Fruit fly (Drosophila melanogaster): Measurements from ENCODE around the gene mbf1.

mbf1 gene

dm6 chr3L:16612152-16612551, 37.9 kb downstream of the mbf1 start, which contains the start of gene CG4101 (continued):
- TF ChIP-seq cato (GFP tag; optimal IDR thresholded peaks at IDR 0.05; ENCODE audit: borderline replicate concordance) (peak; percentile 35), CG12744 (GFP tag; optimal IDR thresholded peaks at IDR 0.05) (peak; percentile 72), Bgb (GFP tag; IDR thresholded peaks at IDR 0.05; ENCODE audit: partially characterized antibody) (peak; percentile 51; the same call in 1 of the 2 replicates), z (GFP tag; IDR thresholded peaks at IDR 0.05) (no peak), Scr (GFP tag; IDR thresholded peaks at IDR 0.05; ENCODE audit: partially characterized antibody) (peak; percentile 87), Usf (GFP tag; optimal IDR thresholded peaks at IDR 0.05) (no peak), dm (GFP tag; optimal IDR thresholded peaks at IDR 0.05) (peak; percentile 27), oc (tag; optimal IDR thresholded peaks at IDR 0.05) (peak; percentile 44), CG3065 (GFP tag; optimal IDR thresholded peaks at IDR 0.05) (peak; percentile 57), Lpt (GFP tag; optimal IDR thresholded peaks at IDR 0.05) (no peak), h (optimal IDR thresholded peaks at IDR 0.05) (no peak), NK7.1 (GFP tag; optimal IDR thresholded peaks at IDR 0.05) (peak; percentile 11), dmrt11E (tag; optimal IDR thresholded peaks at IDR 0.05) (peak; percentile 71), CG15269 (tag; optimal IDR thresholded peaks at IDR 0.05) (peak; percentile 82), sim (GFP tag; IDR thresholded peaks at IDR 0.05) (no peak), danr (GFP tag; IDR thresholded peaks at IDR 0.05) (peak; percentile 57), BtbVII (GFP tag; optimal IDR thresholded peaks at IDR 0.05) (peak; percentile 51), CG34224 (GFP tag; IDR thresholded peaks at IDR 0.05; ENCODE audit: partially characterized antibody) (peak; percentile 87), CG11456 (GFP tag; IDR thresholded peaks at IDR 0.05) (peak; percentile 82), row (GFP tag; IDR thresholded peaks at IDR 0.05) (peak; percentile 94), CG10321 (GFP tag; IDR thresholded peaks at IDR 0.05) (0 out of 2 replicates have a peak, but pooled peaks have one; percentile 38), CG11723 (GFP tag; optimal IDR thresholded peaks at IDR 0.05) (peak; percentile 52), CG7987 (GFP tag; optimal IDR thresholded peaks at IDR 0.05) (peak; percentile 53), pan (optimal IDR thresholded peaks at IDR 0.05) (no peak), pan (GFP tag; optimal IDR thresholded peaks at IDR 0.05 in 1 of 2, IDR thresholded peaks at IDR 0.05 in 1 of 2) (peak in 1 of 2 experiments; percentile 66), CG8281 (tag; optimal IDR thresholded peaks at IDR 0.05) (peak; percentile 37), CTCF (GFP tag; optimal IDR thresholded peaks at IDR 0.05) (peak; percentile 29), Aef1 (GFP tag; IDR thresholded peaks at IDR 0.05) (peak; percentile 80), CG4854 (GFP tag; optimal IDR thresholded peaks at IDR 0.05) (peak; percentile 65), Sox102F (GFP tag; optimal IDR thresholded peaks at IDR 0.05) (peak; percentile 81), NC2β (GFP tag; optimal IDR thresholded peaks at IDR 0.05) (peak; percentile 73), Dref (GFP tag; IDR thresholded peaks at IDR 0.05) (peak; percentile 64), CG15073 (GFP tag; optimal IDR thresholded peaks at IDR 0.05) (no peak), CG30431 (GFP tag; optimal IDR thresholded peaks at IDR 0.05) (no peak), tin (GFP tag; optimal IDR thresholded peaks at IDR 0.05) (peak; percentile 76), gcm2 (GFP tag; optimal IDR thresholded peaks at IDR 0.05) (peak; percentile 50), CG33213 (GFP tag; optimal IDR thresholded peaks at IDR 0.05) (peak; percentile 73), Jarid2 (GFP tag; optimal IDR thresholded peaks at IDR 0.05) (no peak), Nf-YC (tag; optimal IDR thresholded peaks at IDR 0.05) (peak; percentile 75), Sox100B (GFP tag; optimal IDR thresholded peaks at IDR 0.05) (peak; percentile 64), CG12942 (GFP tag; optimal IDR thresholded peaks at IDR 0.05) (peak; percentile 81), CG15011 (GFP tag; optimal IDR thresholded peaks at IDR 0.05) (peak; percentile 54), CG10565 (GFP tag; optimal IDR thresholded peaks at IDR 0.05) (peak; percentile 42), CG14441 (GFP tag; IDR thresholded peaks at IDR 0.05) (peak; percentile 81), CG9609 (GFP tag; optimal IDR thresholded peaks at IDR 0.05) (peak; percentile 62), CG17829 (tag; optimal IDR thresholded peaks at IDR 0.05) (peak; percentile 76), kay (GFP tag; optimal IDR thresholded peaks at IDR 0.05) (peak; percentile 56), CG32532 (GFP tag; IDR thresholded peaks at IDR 0.05) (peak; percentile 84), eve (GFP tag; optimal IDR thresholded peaks at IDR 0.05) (no peak), HHEX (GFP tag; optimal IDR thresholded peaks at IDR 0.05) (peak; percentile 54), CG6765 (GFP tag; optimal IDR thresholded peaks at IDR 0.05) (peak; percentile 54), zen2 (GFP tag; IDR thresholded peaks at IDR 0.05; ENCODE audit: partially characterized antibody) (peak; percentile 73; the same call in 1 of the 3 replicates)

Measured in whole organism, embryonic.